Worm (Caenorhabditis elegans): ENCODE measurements around the gene srw-136.

Gene srw-136

ce11 chrV:3034236-3034635 lies 23.9 kb upstream of the srw-136 start, which contains the start of gene srw-8:
Gene srw-8, minus strand, starts transcription at chrV:3034336.
- TF ChIP-seq snpc-3.4 (tag; optimal IDR thresholded peaks at IDR 0.05): no peak
- TF ChIP-seq pbrm-1 (GFP tag; IDR thresholded peaks at IDR 0.05): no peak
- TF ChIP-seq ceh-58 (GFP tag; IDR thresholded peaks at IDR 0.05): no peak
- no peak for TF ChIP-seq attf-6 (GFP tag; IDR thresholded peaks at IDR 0.05)
- no peak for TF ChIP-seq D2030.7 (GFP tag; IDR thresholded peaks at IDR 0.05)
- TF ChIP-seq sea-2 (GFP tag; IDR thresholded peaks at IDR 0.05): no peak
- TF ChIP-seq F57A8.1 (GFP tag; optimal IDR thresholded peaks at IDR 0.05): no peak
- TF ChIP-seq ztf-3 (GFP tag; optimal IDR thresholded peaks at IDR 0.05): no peak
- no peak for TF ChIP-seq ZK185.1 (tag; optimal IDR thresholded peaks at IDR 0.05; ENCODE audit: poor library complexity, severe bottlenecking)

ce11 chrV:3032343-3032742 lies 22.0 kb upstream of the srw-136 start, which contains the start of gene irld-38:
Gene irld-38, minus strand, starts transcription at chrV:3032443.
- TF ChIP-seq ZK185.1 (tag; optimal IDR thresholded peaks at IDR 0.05; ENCODE audit: poor library complexity, severe bottlenecking): no peak
- no peak for TF ChIP-seq lag-1 (GFP tag; IDR thresholded peaks at IDR 0.05)
- TF ChIP-seq ama-1 (optimal IDR thresholded peaks at IDR 0.05): no peak
- TF ChIP-seq ama-1 (GFP tag; optimal IDR thresholded peaks at IDR 0.05): no peak
- TF ChIP-seq T07F8.4 (tag; optimal IDR thresholded peaks at IDR 0.05): no peak
- TF ChIP-seq aptf-3 (GFP tag; IDR thresholded peaks at IDR 0.05): no peak
- no peak for TF ChIP-seq let-526 (GFP tag; IDR thresholded peaks at IDR 0.05)
- TF ChIP-seq ztf-26 (tag; optimal IDR thresholded peaks at IDR 0.05): no peak
- TF ChIP-seq sptf-2 (GFP tag; optimal IDR thresholded peaks at IDR 0.05): no peak
- TF ChIP-seq B0261.1 (tag; optimal IDR thresholded peaks at IDR 0.05): no peak
- TF ChIP-seq lsl-1 (GFP tag; optimal IDR thresholded peaks at IDR 0.05): no peak
- no peak for TF ChIP-seq zim-3 (tag; optimal IDR thresholded peaks at IDR 0.05)
- TF ChIP-seq mxl-1 (tag; optimal IDR thresholded peaks at IDR 0.05): no peak

- no peak for TF ChIP-seq snpc-1.1 (tag; optimal IDR thresholded peaks at IDR 0.05; ENCODE audit: insufficient read depth)
- no peak for TF ChIP-seq dpff-1 (tag; optimal IDR thresholded peaks at IDR 0.05)
These were observed 17.8 kb upstream of the srw-136 start, which contains the start of gene asp-7 for ce11 chrV:3028205-3028604. Gene asp-7, plus strand, starts transcription at chrV:3028285.

- TF ChIP-seq nhr-80 (tag; optimal IDR thresholded peaks at IDR 0.05) (peak; percentile 9), lsl-1 (GFP tag; optimal IDR thresholded peaks at IDR 0.05) (no peak)
These were observed 13.9 kb upstream of the srw-136 start, which contains the start of gene asp-8 for ce11 chrV:3024274-3024673. Gene asp-8, plus strand, starts transcription at chrV:3024549.

- TF ChIP-seq D2030.7 (GFP tag; IDR thresholded peaks at IDR 0.05) (no peak), atf-7 (tag; optimal IDR thresholded peaks at IDR 0.05) (no peak), rec-8 (tag; optimal IDR thresholded peaks at IDR 0.05) (no peak), attf-5 (GFP tag; optimal IDR thresholded peaks at IDR 0.05) (no peak), attf-3 (GFP tag; conservative IDR thresholded peaks at IDR 0.05) (no peak)
These were observed 10.9 kb upstream of the srw-136 start, which contains the start of gene irld-12 for ce11 chrV:3021306-3021705. Gene irld-12, minus strand, starts transcription at chrV:3021406.

ce11 chrV:3017930-3018329 lies 7.6 kb upstream of the srw-136 start:
- TF ChIP-seq cebp-1 (GFP tag; IDR thresholded peaks at IDR 0.05) (no peak), cebp-1 (tag; optimal IDR thresholded peaks at IDR 0.05) (no peak), zfh-2 (GFP tag; conservative IDR thresholded peaks at IDR 0.05) (peak; percentile 67)
